Fruit fly (Drosophila melanogaster) whole organism, embryonic: ENCODE measurements around the gene CG42812.

Experiments used
- BEAF-32 ChIP-seq: fragments of 200-800 bp; sonication (Bioruptor generic); optimal IDR thresholded peaks from 3 replicates; lab custom pipeline; 2017; ENCODE audit warnings: missing biosample characterization, missing genetic modification characterization, mild to moderate bottlenecking, moderate library complexity, missing genetic modification reagents
- Bteb2 ChIP-seq: fragments of 200-800 bp; sonication (Bioruptor generic); optimal IDR thresholded peaks from 2 replicates; lab custom pipeline; 2016; ENCODE audit warnings: missing biosample characterization, missing genetic modification characterization
- CG12391 ChIP-seq: fragments of 200-800 bp; sonication (Bioruptor generic); optimal IDR thresholded peaks from 3 replicates; lab custom pipeline; 2018; ENCODE audit warnings: missing biosample characterization, mild to moderate bottlenecking, missing genetic modification characterization, moderate library complexity
- CG13287 ChIP-seq: fragments of 200-800 bp; sonication (Bioruptor generic); IDR thresholded peaks from 2 replicates; pipeline ENCODE4 v1.3.6; 2022; ENCODE audit warnings: missing biosample characterization, missing genetic modification characterization; ENCODE audit not compliant: partially characterized antibody
- CG17568 ChIP-seq: fragments of 200-800 bp; sonication (Bioruptor generic); optimal IDR thresholded peaks from 2 replicates; lab custom pipeline; 2018; ENCODE audit warnings: missing biosample characterization, mild to moderate bottlenecking, missing genetic modification characterization, moderate library complexity
- CG17612 ChIP-seq: fragments of 200-800 bp; sonication (Bioruptor generic); IDR thresholded peaks from 2 replicates; pipeline ENCODE4 v1.3.6; 2022; ENCODE audit warnings: missing biosample characterization, missing genetic modification characterization
- CG18619 ChIP-seq: fragments of 200-800 bp; sonication (Bioruptor generic); optimal IDR thresholded peaks from 3 replicates; lab custom pipeline; 2017; ENCODE audit warnings: missing biosample characterization, mild to moderate bottlenecking, missing genetic modification characterization
- CG2116 ChIP-seq: fragments of 200-800 bp; sonication (Bioruptor generic); optimal IDR thresholded peaks from 3 replicates; lab custom pipeline; 2018; ENCODE audit warnings: missing biosample characterization, mild to moderate bottlenecking, missing genetic modification characterization
- CG2202 ChIP-seq: fragments of 200-800 bp; sonication (Bioruptor generic); optimal IDR thresholded peaks from 2 replicates; lab custom pipeline; 2018; ENCODE audit warnings: missing biosample characterization, mild to moderate bottlenecking, missing genetic modification characterization
- CG31365 ChIP-seq: fragments of 200-800 bp; sonication (Bioruptor generic); optimal IDR thresholded peaks from 2 replicates; lab custom pipeline; 2018; ENCODE audit warnings: missing biosample characterization, mild to moderate bottlenecking, missing genetic modification characterization
- CG32767 ChIP-seq: fragments of 200-800 bp; sonication (Bioruptor generic); IDR thresholded peaks from 2 replicates; pipeline ENCODE4 v1.3.6; 2022; ENCODE audit warnings: missing biosample characterization, missing genetic modification characterization
- CG34224 ChIP-seq: fragments of 200-800 bp; sonication (Bioruptor generic); IDR thresholded peaks from 3 replicates; pipeline ENCODE4 v1.3.6; 2022; ENCODE audit warnings: missing biosample characterization, missing genetic modification characterization; ENCODE audit not compliant: partially characterized antibody
- CG3726 ChIP-seq: fragments of 200-800 bp; sonication (Bioruptor generic); IDR thresholded peaks from 3 replicates; pipeline ENCODE4, ENCODE4 v1.3.6; 2022; ENCODE audit warnings: missing biosample characterization, missing genetic modification characterization
- CG3995 ChIP-seq: fragments of 200-800 bp; sonication (Bioruptor generic); optimal IDR thresholded peaks from 3 replicates; lab custom pipeline; 2016; ENCODE audit warnings: missing biosample characterization, missing genetic modification characterization
- CG4360 ChIP-seq: fragments of 200-800 bp; sonication (Bioruptor generic); IDR thresholded peaks from 2 replicates; pipeline ENCODE4 v1.3.6; 2022; ENCODE audit warnings: missing biosample characterization, missing genetic modification characterization
- CG4617 ChIP-seq: fragments of 200-800 bp; sonication (Bioruptor generic); optimal IDR thresholded peaks from 3 replicates; lab custom pipeline; 2016; ENCODE audit warnings: missing biosample characterization, missing genetic modification characterization, borderline replicate concordance
- CG7786 ChIP-seq: fragments of 200-800 bp; sonication (Bioruptor generic); optimal IDR thresholded peaks from 2 replicates; lab custom pipeline; 2016; ENCODE audit warnings: missing biosample characterization, missing genetic modification characterization
- CG7963 ChIP-seq: fragments of 200-800 bp; sonication (Bioruptor generic); IDR thresholded peaks from 3 replicates; pipeline ENCODE4 v1.3.6; 2022; ENCODE audit warnings: missing biosample characterization, missing genetic modification characterization; ENCODE audit not compliant: partially characterized antibody
- CG9437 ChIP-seq: fragments of 200-800 bp; sonication (Bioruptor generic); optimal IDR thresholded peaks from 2 replicates; lab custom pipeline; 2018; ENCODE audit warnings: missing biosample characterization, mild to moderate bottlenecking, missing genetic modification characterization
- CG9797 ChIP-seq: fragments of 200-800 bp; sonication (Bioruptor generic); optimal IDR thresholded peaks from 3 replicates; lab custom pipeline; 2018; ENCODE audit warnings: missing biosample characterization, mild to moderate bottlenecking, missing genetic modification characterization
- Chrac-16 ChIP-seq: fragments of 200-800 bp; sonication (Bioruptor generic); optimal IDR thresholded peaks from 3 replicates; lab custom pipeline; 2016; ENCODE audit warnings: missing biosample characterization, missing genetic modification characterization
- Dp ChIP-seq: fragments of 200-800 bp; sonication (Bioruptor generic); optimal IDR thresholded peaks from 2 replicates; lab custom pipeline; 2018; ENCODE audit warnings: missing biosample characterization, mild to moderate bottlenecking, missing genetic modification characterization, moderate library complexity
- Ets97D ChIP-seq: fragments of 200-800 bp; sonication (Bioruptor generic); optimal IDR thresholded peaks from 3 replicates; lab custom pipeline; 2016; ENCODE audit warnings: missing biosample characterization, missing genetic modification characterization
- MBD-R2 ChIP-seq: fragments of 200-800 bp; sonication (Bioruptor generic); IDR thresholded peaks from 2 replicates; pipeline ENCODE4 v1.3.6; 2022; ENCODE audit warnings: missing biosample characterization, missing genetic modification characterization
- MESR4 ChIP-seq: fragments of 200-800 bp; sonication (Bioruptor generic); optimal IDR thresholded peaks from 2 replicates; lab custom pipeline; 2018; ENCODE audit warnings: missing biosample characterization, mild to moderate bottlenecking, missing genetic modification characterization, moderate library complexity
- Med ChIP-seq: fragments of 200-800 bp; sonication (Bioruptor generic); peaks from one replicate; lab custom pipeline; 2016; ENCODE audit warnings: missing biosample characterization, missing genetic modification characterization, mild to moderate bottlenecking, inconsistent platforms, moderate library complexity
- Myb ChIP-seq: fragments of 200-800 bp; sonication (Bioruptor generic); optimal IDR thresholded peaks from 2 replicates; lab custom pipeline; 2016; ENCODE audit warnings: missing biosample characterization, missing genetic modification characterization
- Sin3A ChIP-seq: fragments of >200 bp; optimal IDR thresholded peaks from 2 replicates; lab custom pipeline; 2018
- YL-1 ChIP-seq: fragments of 200-800 bp; sonication (Bioruptor generic); optimal IDR thresholded peaks from 3 replicates; lab custom pipeline; 2017; ENCODE audit warnings: missing biosample characterization, mild to moderate bottlenecking, missing genetic modification characterization
- abd-A ChIP-seq: fragments of 200-800 bp; sonication (Bioruptor generic); optimal IDR thresholded peaks from 3 replicates; lab custom pipeline; 2019; ENCODE audit warnings: missing biosample characterization, mild to moderate bottlenecking, missing genetic modification characterization, moderate library complexity
- ato ChIP-seq: fragments of 200-800 bp; sonication (Bioruptor generic); IDR thresholded peaks from 2 replicates; pipeline ENCODE4 v1.3.6; 2022; ENCODE audit warnings: missing biosample characterization, missing genetic modification characterization; ENCODE audit not compliant: partially characterized antibody
- bab2 ChIP-seq: fragments of 200-800 bp; sonication (Bioruptor generic); optimal IDR thresholded peaks from 2 replicates; lab custom pipeline; 2016; ENCODE audit warnings: missing biosample characterization, missing genetic modification characterization
- bbx ChIP-seq: fragments of 200-800 bp; sonication (Bioruptor generic); IDR thresholded peaks from 2 replicates; pipeline ENCODE4 v1.3.6; 2022; ENCODE audit warnings: missing biosample characterization, missing genetic modification characterization; ENCODE audit not compliant: partially characterized antibody
- caup ChIP-seq: fragments of 200-800 bp; sonication (Bioruptor generic); optimal IDR thresholded peaks from 3 replicates; lab custom pipeline; 2017; ENCODE audit warnings: missing biosample characterization, mild to moderate bottlenecking, missing genetic modification characterization, moderate library complexity; ENCODE audit not compliant: severe bottlenecking
- chinmo ChIP-seq: fragments of 200-800 bp; sonication (Bioruptor generic); IDR thresholded peaks from 4 replicates; pipeline ENCODE4 v1.3.6; 2022; ENCODE audit warnings: missing biosample characterization, missing genetic modification characterization; ENCODE audit not compliant: partially characterized antibody
- gfzf ChIP-seq: fragments of 200-800 bp; sonication (Bioruptor generic); optimal IDR thresholded peaks from 2 replicates; lab custom pipeline; 2016; ENCODE audit warnings: missing biosample characterization, mild to moderate bottlenecking, missing genetic modification characterization, moderate library complexity
- grau ChIP-seq: fragments of 200-800 bp; optimal IDR thresholded peaks from 3 replicates; lab custom pipeline; 2019; ENCODE audit warnings: missing biosample characterization, mild to moderate bottlenecking, missing genetic modification characterization, moderate library complexity
- hth ChIP-seq: fragments of >200 bp; optimal IDR thresholded peaks from 2 replicates; lab custom pipeline; 2017; ENCODE audit warnings: inconsistent platforms
- mam ChIP-seq: fragments of 200-800 bp; sonication (Bioruptor generic); optimal IDR thresholded peaks from 3 replicates; lab custom pipeline; 2016; ENCODE audit warnings: missing biosample characterization, missing genetic modification characterization
- nom ChIP-seq: fragments of 200-800 bp; sonication (Bioruptor generic); optimal IDR thresholded peaks from 2 replicates; lab custom pipeline; 2017; ENCODE audit warnings: missing biosample characterization, missing genetic modification characterization, mild to moderate bottlenecking, moderate library complexity, missing genetic modification reagents
- pb ChIP-seq: fragments of 200-800 bp; sonication (Bioruptor generic); optimal IDR thresholded peaks from 3 replicates; lab custom pipeline; 2016; ENCODE audit warnings: missing biosample characterization, missing genetic modification characterization
- pzg ChIP-seq: fragments of 200-800 bp; sonication (Bioruptor generic); optimal IDR thresholded peaks from 3 replicates; lab custom pipeline; 2018; ENCODE audit warnings: missing biosample characterization, mild to moderate bottlenecking, missing genetic modification characterization, moderate library complexity
- schlank ChIP-seq: fragments of 200-800 bp; sonication (Bioruptor generic); optimal IDR thresholded peaks from 2 replicates; lab custom pipeline; 2018; ENCODE audit warnings: missing biosample characterization, mild to moderate bottlenecking, missing genetic modification characterization
- scrt ChIP-seq: fragments of 200-800 bp; sonication (Bioruptor generic); optimal IDR thresholded peaks from 2 replicates; lab custom pipeline; 2018; ENCODE audit warnings: missing biosample characterization, mild to moderate bottlenecking, missing genetic modification characterization, moderate library complexity
- stwl ChIP-seq: fragments of 200-800 bp; sonication (Bioruptor generic); optimal IDR thresholded peaks from 3 replicates; lab custom pipeline; 2018; ENCODE audit warnings: missing biosample characterization, mild to moderate bottlenecking, missing genetic modification characterization, moderate library complexity
- trem ChIP-seq: fragments of 200-800 bp; optimal IDR thresholded peaks from 3 replicates; lab custom pipeline; 2019; ENCODE audit warnings: missing biosample characterization, mild to moderate bottlenecking, missing genetic modification characterization, moderate library complexity
- twi ChIP-seq: fragments of 200-800 bp; optimal IDR thresholded peaks from 2 replicates; lab custom pipeline; 2019; ENCODE audit warnings: missing biosample characterization, mild to moderate bottlenecking, missing genetic modification characterization, moderate library complexity
- unpg ChIP-seq: fragments of 200-800 bp; sonication (Bioruptor generic); optimal IDR thresholded peaks from 3 replicates; lab custom pipeline; 2018; ENCODE audit warnings: missing biosample characterization, mild to moderate bottlenecking, missing genetic modification characterization, moderate library complexity
- wek ChIP-seq: fragments of 200-800 bp; sonication (Bioruptor generic); optimal IDR thresholded peaks from 3 replicates; lab custom pipeline; 2018; ENCODE audit warnings: missing biosample characterization, mild to moderate bottlenecking, missing genetic modification characterization, moderate library complexity

Gene CG42812

DNA sequence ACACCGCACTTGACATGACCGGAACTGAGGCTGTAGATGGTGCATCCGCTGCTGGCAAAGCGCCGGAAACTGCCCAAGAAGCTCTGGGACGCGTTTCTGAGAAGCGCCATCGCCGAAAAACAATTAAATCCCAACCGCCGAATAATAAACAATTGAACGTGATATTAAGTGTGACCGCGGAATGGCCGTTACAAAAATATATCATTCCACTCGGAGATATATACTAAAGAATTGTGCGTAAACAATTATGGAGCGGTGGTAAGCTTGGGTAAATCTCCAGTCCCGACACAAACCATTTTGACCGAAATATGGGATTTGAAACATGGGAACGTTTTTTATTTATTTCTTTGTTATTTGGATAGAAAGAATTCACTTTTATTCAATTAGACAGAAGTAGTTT lies 8.0 kb downstream of the CG42812 start, which contains the start of gene CG18528 (continued):
- TF ChIP-seq CG31365 (tag; lab: Kevin White, UChicago) (no peak), CG18619 (GFP tag; lab: Kevin White, UChicago) (no peak), bbx (GFP tag; lab: Robert Waterston, UW) (0 out of 2 replicates have a peak, but pooled peaks have one; percentile 39), CG17612 (no peak), bab2 (GFP tag; lab: Kevin White, UChicago) (no peak), CG7786 (GFP tag; lab: Kevin White, UChicago) (no peak), abd-A (tag; lab: Kevin White, UChicago) (no peak), CG7963 (GFP tag; lab: Robert Waterston, UW) (no peak), Sin3A (lab: Kevin White, UChicago) (peak; percentile 29), schlank (tag; lab: Kevin White, UChicago) (no peak), scrt (GFP tag; lab: Kevin White, UChicago) (no peak), CG17568 (GFP tag; lab: Kevin White, UChicago) (no peak), BEAF-32 (GFP tag; lab: Kevin White, UChicago) (peak; percentile 59), CG32767 (GFP tag; lab: Robert Waterston, UW) (no peak), YL-1 (GFP tag; lab: Kevin White, UChicago) (peak; percentile 15), CG12391 (tag; lab: Kevin White, UChicago) (peak; percentile 6), caup (no peak), stwl (peak; percentile 73), CG4360 (GFP tag; lab: Robert Waterston, UW) (peak; percentile 12; the same call in 1 of the 2 replicates), Bteb2 (no peak), mam (GFP tag; lab: Kevin White, UChicago) (no peak), hth (lab: Kevin White, UChicago) (no peak), Med (peak; percentile 86), Chrac-16 (GFP tag; lab: Kevin White, UChicago) (no peak)

DNA sequence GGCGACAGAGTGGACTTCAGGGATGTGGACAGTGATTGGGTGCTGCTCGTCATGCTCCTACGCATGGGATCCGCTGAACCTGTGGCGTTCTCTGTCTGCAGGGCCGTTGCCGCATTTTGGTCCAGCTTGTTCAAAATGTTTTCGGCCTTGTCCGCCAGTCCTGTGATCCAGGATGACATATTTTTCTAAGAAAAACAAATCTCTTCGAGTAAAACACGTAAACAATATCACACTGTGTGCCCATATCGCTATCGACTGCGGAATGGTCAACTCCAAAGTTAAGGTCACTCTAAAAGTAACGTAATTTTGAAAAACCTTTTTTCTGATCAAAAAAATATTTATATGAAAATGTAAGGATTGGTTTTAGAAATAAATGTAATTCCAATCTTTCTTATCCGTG lies 10.3 kb downstream of the CG42812 start, which contains the start of gene Golgin84:
Gene Golgin84, minus strand, starts transcription at position 241 of the 400 bp plus-strand sequence.
- TF ChIP-seq pb (GFP tag; lab: Kevin White, UChicago) (no peak), wek (GFP tag; lab: Kevin White, UChicago) (no peak), Ets97D (GFP tag; lab: Kevin White, UChicago) (peak; percentile 16), gfzf (peak; percentile 71), MESR4 (GFP tag; lab: Kevin White, UChicago) (peak; percentile 59), stwl (peak; percentile 40), caup (no peak), CG3726 (GFP tag; lab: Robert Waterston, UW) (0 out of 3 replicates have a peak, but pooled peaks have one; percentile 28), chinmo (GFP tag; lab: Robert Waterston, UW) (no peak), nom (GFP tag; lab: Kevin White, UChicago) (no peak), ato (GFP tag; lab: Robert Waterston, UW) (peak; percentile 22; the same call in 1 of the 2 replicates), CG9437 (GFP tag; lab: Kevin White, UChicago) (peak; percentile 89), twi (tag; lab: Kevin White, UChicago) (no peak), YL-1 (GFP tag; lab: Kevin White, UChicago) (peak; percentile 26), CG2116 (no peak), CG3995 (peak; percentile 24), grau (no peak), BEAF-32 (GFP tag; lab: Kevin White, UChicago) (peak; percentile 16), MBD-R2 (GFP tag; lab: Robert Waterston, UW) (peak; percentile 47), CG13287 (GFP tag; lab: Robert Waterston, UW) (peak; percentile 16; the same call in 1 of the 2 replicates), Myb (GFP tag; lab: Kevin White, UChicago) (peak; percentile 94), trem (tag; lab: Kevin White, UChicago) (peak; percentile 10), Dp (peak; percentile 21), CG9797 (GFP tag; lab: Kevin White, UChicago) (peak; percentile 62), unpg (GFP tag; lab: Kevin White, UChicago) (no peak), CG2202 (no peak), CG34224 (GFP tag; lab: Robert Waterston, UW) (no peak), pzg (peak; percentile 36), CG4617 (GFP tag; lab: Kevin White, UChicago) (peak; percentile 67)
